Worm (Caenorhabditis elegans) whole organism, L3 larva: Measurements from ENCODE around the gene bed-3.

ENCODE experiments used
- R02D3.7 ChIP-seq: fragments of 150-350 bp; optimal IDR thresholded peaks from 2 replicates; lab custom pipeline; 2014; ENCODE audit warnings: missing biosample characterization, missing genetic modification characterization
- ZK546.5 ChIP-seq: sonication (generic microtip); optimal IDR thresholded peaks from 2 replicates; lab custom pipeline; 2017; ENCODE audit warnings: missing biosample characterization, missing genetic modification characterization
- aly-2 ChIP-seq: fragments of 150-350 bp; optimal IDR thresholded peaks from 2 replicates; lab custom pipeline; 2014; ENCODE audit warnings: missing biosample characterization, missing genetic modification characterization
- ama-1 ChIP-seq: fragments of 150-350 bp; optimal IDR thresholded peaks from 2 replicates; lab custom pipeline; 2018
- ceh-16 ChIP-seq: sonication (generic microtip); optimal IDR thresholded peaks from 2 replicates; lab custom pipeline; 2017; ENCODE audit warnings: missing biosample characterization, missing genetic modification characterization
- ceh-9 ChIP-seq: sonication (generic microtip); optimal IDR thresholded peaks from 2 replicates; lab custom pipeline; 2018; ENCODE audit warnings: missing biosample characterization, missing genetic modification characterization
- daf-12 ChIP-seq: fragments of 150-350 bp; optimal IDR thresholded peaks from 2 replicates; lab custom pipeline; 2014; ENCODE audit warnings: missing biosample characterization, missing genetic modification reagents, missing genetic modification characterization
- egl-27 ChIP-seq: sonication (generic microtip); optimal IDR thresholded peaks from 4 replicates; lab custom pipeline; 2017; ENCODE audit warnings: missing biosample characterization, missing genetic modification reagents, missing genetic modification characterization
- egl-5 ChIP-seq: fragments of 150-350 bp; optimal IDR thresholded peaks from 2 replicates; lab custom pipeline; 2017; ENCODE audit warnings: missing biosample characterization, missing genetic modification reagents, missing genetic modification characterization, inconsistent platforms
- elt-1 ChIP-seq: fragments of 150-350 bp; optimal IDR thresholded peaks from 2 replicates; lab custom pipeline; 2014; ENCODE audit warnings: missing biosample characterization, missing genetic modification characterization
- elt-3 ChIP-seq, 3 experiments: fragments of 150-350 bp in 1 of 3; sonication (generic microtip) in 2 of 3; optimal IDR thresholded peaks; 2 replicates in 2 of 3; 4 replicates in 1 of 3; lab custom pipeline; 2014 to 2017; ENCODE audit warnings: missing biosample characterization in 3 of 3, missing genetic modification characterization in 3 of 3
- eor-1 ChIP-seq, 2 experiments: fragments of 150-350 bp; optimal IDR thresholded peaks; 2 replicates each; lab custom pipeline; 2014 to 2018; ENCODE audit warnings: missing biosample characterization in 2 of 2, missing genetic modification characterization in 2 of 2
- fkh-10 ChIP-seq: sonication (generic microtip); optimal IDR thresholded peaks from 2 replicates; lab custom pipeline; 2017; ENCODE audit warnings: missing biosample characterization, missing genetic modification reagents, missing genetic modification characterization
- hmg-11 ChIP-seq: sonication (generic microtip); optimal IDR thresholded peaks from 2 replicates; lab custom pipeline; 2016; ENCODE audit warnings: missing genetic modification characterization, missing compliant biosample characterization
- jun-1 ChIP-seq: fragments of 150-350 bp; optimal IDR thresholded peaks from 2 replicates; lab custom pipeline; 2014; ENCODE audit warnings: missing biosample characterization, missing genetic modification reagents, missing genetic modification characterization
- lin-15B ChIP-seq: fragments of 150-350 bp; optimal IDR thresholded peaks from 2 replicates; lab custom pipeline; 2014; ENCODE audit warnings: missing biosample characterization, missing genetic modification characterization
- lin-39 ChIP-seq: fragments of 150-350 bp; optimal IDR thresholded peaks from 2 replicates; lab custom pipeline; 2018; ENCODE audit warnings: missing biosample characterization, missing genetic modification reagents, missing genetic modification characterization
- lsy-12 ChIP-seq: sonication (generic microtip); optimal IDR thresholded peaks from 2 replicates; lab custom pipeline; 2016; ENCODE audit warnings: mild to moderate bottlenecking, missing genetic modification characterization, missing compliant biosample characterization
- nfya-1 ChIP-seq: sonication (generic microtip); optimal IDR thresholded peaks from 2 replicates; lab custom pipeline; 2017; ENCODE audit warnings: missing genetic modification characterization, mild to moderate bottlenecking, missing compliant biosample characterization, antibody characterized with exemption, moderate library complexity; ENCODE audit not compliant: insufficient read depth
- nhr-11 ChIP-seq: fragments of 150-350 bp; optimal IDR thresholded peaks from 2 replicates; lab custom pipeline; 2014; ENCODE audit warnings: missing biosample characterization, missing genetic modification characterization
- nhr-12 ChIP-seq: fragments of 150-350 bp; optimal IDR thresholded peaks from 2 replicates; lab custom pipeline; 2014; ENCODE audit warnings: missing biosample characterization, missing genetic modification characterization
- nhr-23 ChIP-seq: fragments of 150-350 bp; optimal IDR thresholded peaks from 2 replicates; lab custom pipeline; 2014; ENCODE audit warnings: missing biosample characterization, missing genetic modification reagents, missing genetic modification characterization
- nhr-237 ChIP-seq: fragments of 150-350 bp; optimal IDR thresholded peaks from 2 replicates; lab custom pipeline; 2014; ENCODE audit warnings: missing biosample characterization, missing genetic modification characterization
- nhr-25 ChIP-seq: sonication (generic microtip); optimal IDR thresholded peaks from 2 replicates; lab custom pipeline; 2017; ENCODE audit warnings: missing biosample characterization, missing genetic modification characterization
- nhr-28 ChIP-seq: fragments of 150-350 bp; optimal IDR thresholded peaks from 2 replicates; lab custom pipeline; 2014; ENCODE audit warnings: missing biosample characterization, missing genetic modification characterization
- nhr-43 ChIP-seq: sonication (generic microtip); optimal IDR thresholded peaks from 2 replicates; lab custom pipeline; 2016; ENCODE audit warnings: mild to moderate bottlenecking, missing genetic modification characterization, missing compliant biosample characterization; ENCODE audit not compliant: poor library complexity, severe bottlenecking
- nhr-67 ChIP-seq: fragments of 150-350 bp; optimal IDR thresholded peaks from 2 replicates; lab custom pipeline; 2014; ENCODE audit warnings: missing biosample characterization, missing genetic modification characterization
- nhr-76 ChIP-seq: fragments of 150-350 bp; sonication (generic microtip); optimal IDR thresholded peaks from 5 replicates; lab custom pipeline; 2014; ENCODE audit warnings: missing biosample characterization, missing genetic modification characterization
- pha-4 ChIP-seq: fragments of 150-350 bp; optimal IDR thresholded peaks from 2 replicates; lab custom pipeline; 2014; ENCODE audit warnings: missing biosample characterization, missing genetic modification reagents, missing genetic modification characterization
- sea-2 ChIP-seq: fragments of 150-350 bp; sonication (generic microtip); optimal IDR thresholded peaks from 4 replicates; lab custom pipeline; 2014; ENCODE audit warnings: missing biosample characterization, missing genetic modification reagents, missing genetic modification characterization
- skn-1 ChIP-seq: fragments of 150-350 bp; optimal IDR thresholded peaks from 2 replicates; lab custom pipeline; 2014; ENCODE audit warnings: missing biosample characterization, missing genetic modification characterization
- tbx-2 ChIP-seq: sonication (generic microtip); optimal IDR thresholded peaks from 2 replicates; lab custom pipeline; 2016; ENCODE audit warnings: mild to moderate bottlenecking, missing genetic modification characterization, missing compliant biosample characterization
- unc-62 ChIP-seq: fragments of 150-350 bp; sonication (generic microtip); optimal IDR thresholded peaks from 4 replicates; lab custom pipeline; 2014; ENCODE audit warnings: missing biosample characterization, missing genetic modification reagents, missing genetic modification characterization
- zag-1 ChIP-seq: fragments of 150-350 bp; optimal IDR thresholded peaks from 2 replicates; lab custom pipeline; 2014; ENCODE audit warnings: missing biosample characterization, missing genetic modification characterization
- ztf-11 ChIP-seq: fragments of 150-350 bp; optimal IDR thresholded peaks from 2 replicates; lab custom pipeline; 2014; ENCODE audit warnings: missing biosample characterization, missing genetic modification characterization
- ztf-4 ChIP-seq: fragments of 150-350 bp; optimal IDR thresholded peaks from 2 replicates; lab custom pipeline; 2014; ENCODE audit warnings: missing biosample characterization, missing genetic modification characterization

Gene bed-3

ce11 chrIV:9895088-9895487 is 21.2 kb upstream of the bed-3 start, which contains the start of gene ssp-32:
ssp-32 (plus strand) TSS chrIV:9895388.
- TF ChIP-seq nfya-1 (no peak), lin-39 (tag; lab: Kevin White, UChicago) (no peak), lin-15B (tag; lab: Kevin White, UChicago) (no peak), R02D3.7 (tag; lab: Kevin White, UChicago) (no peak), elt-3 (tag; optimal IDR thresholded peaks at IDR 0.05; lab: Kevin White, UChicago) (no peak), egl-5 (tag; lab: Kevin White, UChicago) (no peak), nhr-11 (tag; lab: Kevin White, UChicago) (no peak), daf-12 (tag; lab: Kevin White, UChicago) (no peak), fkh-10 (GFP tag; lab: Kevin White, UChicago) (no peak), ztf-11 (tag; lab: Kevin White, UChicago) (no peak), nhr-67 (tag; lab: Kevin White, UChicago) (no peak), nhr-43 (no peak)

ce11 chrIV:9898712-9899111 is 17.6 kb upstream of the bed-3 start, which contains the start of gene tbc-3:
tbc-3 (plus strand) TSS chrIV:9899012.
- TF ChIP-seq jun-1 (tag; lab: Kevin White, UChicago), result no peak
- TF ChIP-seq nhr-23, result no peak
- no peak for TF ChIP-seq nhr-237 (tag; lab: Kevin White, UChicago)
- TF ChIP-seq nfya-1, result no peak
- no peak for TF ChIP-seq sea-2 (GFP tag; lab: Kevin White, UChicago)
- TF ChIP-seq nhr-76 (tag; lab: Kevin White, UChicago), result no peak
- no peak for TF ChIP-seq aly-2 (tag; lab: Kevin White, UChicago)
- TF ChIP-seq nhr-11 (tag; lab: Kevin White, UChicago), result no peak
- TF ChIP-seq lsy-12 (tag; lab: Kevin White, UChicago), result no peak
- TF ChIP-seq R02D3.7 (tag; lab: Kevin White, UChicago), result no peak
- no peak for TF ChIP-seq ceh-16 (tag; lab: Kevin White, UChicago)
- no peak for TF ChIP-seq hmg-11 (tag; lab: Kevin White, UChicago)
- no peak for TF ChIP-seq ZK546.5 (tag; lab: Kevin White, UChicago)
- TF ChIP-seq egl-27 (tag; lab: Kevin White, UChicago), result no peak
- no peak for TF ChIP-seq pha-4 (tag; lab: Kevin White, UChicago)
- no peak for TF ChIP-seq fkh-10 (GFP tag; lab: Kevin White, UChicago)

- TF ChIP-seq elt-1 (no peak), nhr-28 (tag; lab: Kevin White, UChicago) (no peak), pha-4 (tag; lab: Kevin White, UChicago) (peak; percentile 34), lin-39 (tag; lab: Kevin White, UChicago) (no peak), aly-2 (tag; lab: Kevin White, UChicago) (no peak), lin-15B (tag; lab: Kevin White, UChicago) (peak; percentile 31), hmg-11 (tag; lab: Kevin White, UChicago) (peak; percentile 7)
- TF ChIP-seq, all 47 proteins: peak for 3
Observed at ce11 chrIV:9899227-9899626, 17.1 kb upstream of the bed-3 start.

ce11 chrIV:9903608-9904007 is 12.7 kb upstream of the bed-3 start, which contains the start of gene best-13:
best-13 (plus strand) TSS chrIV:9903908.
- TF ChIP-seq egl-27 (tag; lab: Kevin White, UChicago) (no peak), elt-1 (no peak), ceh-9 (no peak), nhr-12 (tag; lab: Kevin White, UChicago) (no peak), aly-2 (tag; lab: Kevin White, UChicago) (no peak), ztf-4 (no peak), tbx-2 (tag; lab: Kevin White, UChicago) (no peak), eor-1 (tag; optimal IDR thresholded peaks at IDR 0.05; lab: Kevin White, UChicago) (no peak), ama-1 (lab: Kevin White, UChicago) (no peak)

ce11 chrIV:9913064-9913463 is 3.3 kb upstream of the bed-3 start:
- TF ChIP-seq nhr-23, result peak; percentile 10
- TF ChIP-seq fkh-10 (GFP tag; lab: Kevin White, UChicago), result no peak
- TF ChIP-seq nhr-43, result peak; percentile 4
- TF ChIP-seq egl-5 (tag; lab: Kevin White, UChicago), result no peak
- TF ChIP-seq tbx-2 (tag; lab: Kevin White, UChicago), result no peak
- TF ChIP-seq zag-1 (tag; lab: Kevin White, UChicago), result no peak
- TF ChIP-seq elt-1, result no peak
- no peak for TF ChIP-seq skn-1 (tag; lab: Kevin White, UChicago)
- no peak for TF ChIP-seq unc-62 (GFP tag; lab: Kevin White, UChicago)
- TF ChIP-seq sea-2 (GFP tag; lab: Kevin White, UChicago), result no peak
- TF ChIP-seq ceh-16 (tag; lab: Kevin White, UChicago), result no peak
- no peak for TF ChIP-seq nhr-11 (tag; lab: Kevin White, UChicago)
- TF ChIP-seq nhr-25, result peak; percentile 55
